Worm (Caenorhabditis elegans): ENCODE data around the gene hach-1.

The hach-1 gene

ce11 chrIII:5594350-5594749 is 39.1 kb downstream of the hach-1 start (continued):
- TF ChIP-seq arid-1 (GFP tag; conservative IDR thresholded peaks at IDR 0.05) = 0 out of 2 replicates have a peak, but pooled peaks have one; percentile 26
- peak; percentile 43 for TF ChIP-seq nhr-28 (tag; optimal IDR thresholded peaks at IDR 0.05)
- peak; percentile 62 for TF ChIP-seq mes-2 (tag; optimal IDR thresholded peaks at IDR 0.05; ENCODE audit: poor library complexity, severe bottlenecking)

- TF ChIP-seq zip-11 (GFP tag; IDR thresholded peaks at IDR 0.05) (no peak), ZK337.2 (GFP tag; IDR thresholded peaks at IDR 0.05) (no peak), madf-5 (GFP tag; IDR thresholded peaks at IDR 0.05) (no peak), aha-1 (tag) (peak; percentile 81), ztf-7 (tag; optimal IDR thresholded peaks at IDR 0.05) (no peak), nhr-237 (tag; optimal IDR thresholded peaks at IDR 0.05) (no peak), daf-12 (tag; optimal IDR thresholded peaks at IDR 0.05) (no peak), unc-130 (GFP tag; optimal IDR thresholded peaks at IDR 0.05) (no peak), nhr-42 (GFP tag; IDR thresholded peaks at IDR 0.05) (no peak), lim-7 (GFP tag; IDR thresholded peaks at IDR 0.05) (no peak), lin-38 (GFP tag; IDR thresholded peaks at IDR 0.05) (no peak), nhr-111 (GFP tag; optimal IDR thresholded peaks at IDR 0.05) (no peak), lin-29 (GFP tag; IDR thresholded peaks at IDR 0.05) (no peak), dve-1 (tag; optimal IDR thresholded peaks at IDR 0.05; ENCODE audit: insufficient read depth) (peak; percentile 9), Y5F2A.4 (GFP tag; optimal IDR thresholded peaks at IDR 0.05) (no peak)
Measured at ce11 chrIII:5595445-5595844, 40.2 kb downstream of the hach-1 start, which contains the start of gene ced-6. TSS of gene ced-6 (plus strand) at chrIII:5595771.

- TF ChIP-seq ztf-7 (tag; optimal IDR thresholded peaks at IDR 0.05) (no peak), daf-12 (tag; optimal IDR thresholded peaks at IDR 0.05) (no peak), mep-1 (tag; optimal IDR thresholded peaks at IDR 0.05) (peak; percentile 12), nhr-28 (tag; optimal IDR thresholded peaks at IDR 0.05) (no peak), nhr-77 (tag; optimal IDR thresholded peaks at IDR 0.05) (no peak), zag-1 (tag; optimal IDR thresholded peaks at IDR 0.05) (no peak)
Measured at ce11 chrIII:5599958-5600357, 44.7 kb downstream of the hach-1 start, which contains the start of gene wdr-37. TSS of gene wdr-37 (minus strand) at chrIII:5600058.

ce11 chrIII:5601999-5602398 is 46.7 kb downstream of the hach-1 start:
- TF ChIP-seq duxl-1 (tag; optimal IDR thresholded peaks at IDR 0.05; ENCODE audit: poor library complexity) = peak; percentile 91
- peak; percentile 36 for TF ChIP-seq jun-1 (tag; optimal IDR thresholded peaks at IDR 0.05)
- no peak for TF ChIP-seq egl-27 (tag; optimal IDR thresholded peaks at IDR 0.05)
- TF ChIP-seq Y75B8A.6 (GFP tag; IDR thresholded peaks at IDR 0.05) = 0 out of 2 replicates have a peak, but pooled peaks have one; percentile 56
- TF ChIP-seq mep-1 (tag; optimal IDR thresholded peaks at IDR 0.05) = peak; percentile 86
- TF ChIP-seq pqm-1 (tag; optimal IDR thresholded peaks at IDR 0.05) = no peak
- TF ChIP-seq zfp-3 (GFP tag; conservative IDR thresholded peaks at IDR 0.05) = 0 out of 2 replicates have a peak, but pooled peaks have one; percentile 62
- TF ChIP-seq skn-1 (tag; optimal IDR thresholded peaks at IDR 0.05) = no peak
- peak; percentile 54 for TF ChIP-seq dpl-1 (GFP tag; optimal IDR thresholded peaks at IDR 0.05)
- TF ChIP-seq hlh-30 (tag; optimal IDR thresholded peaks at IDR 0.05; ENCODE audit: insufficient read depth) = peak; percentile 37
- peak; percentile 31 for TF ChIP-seq F37D6.2 (tag; optimal IDR thresholded peaks at IDR 0.05)
- TF ChIP-seq nhr-48 (tag; optimal IDR thresholded peaks at IDR 0.05) = peak; percentile 42
- peak; percentile 75; the same call in 1 of the 2 replicates for TF ChIP-seq mdt-29 (GFP tag; IDR thresholded peaks at IDR 0.05)
- TF ChIP-seq cey-2 (tag; optimal IDR thresholded peaks at IDR 0.05; ENCODE audit: borderline replicate concordance, insufficient read depth) = no peak
- TF ChIP-seq spr-1 (tag; optimal IDR thresholded peaks at IDR 0.05) = peak; percentile 37
- TF ChIP-seq hmg-1.1 (GFP tag; IDR thresholded peaks at IDR 0.05) = peak; percentile 81
- TF ChIP-seq aly-2 (tag; optimal IDR thresholded peaks at IDR 0.05) = peak; percentile 34
- no peak for TF ChIP-seq ZK546.5 (tag; optimal IDR thresholded peaks at IDR 0.05)
- TF ChIP-seq nhr-41 (GFP tag; IDR thresholded peaks at IDR 0.05) = peak; percentile 73; the same call in 1 of the 2 replicates
- TF ChIP-seq nhr-25 (tag; optimal IDR thresholded peaks at IDR 0.05; ENCODE audit: borderline replicate concordance, insufficient read depth) = peak; percentile 64
- TF ChIP-seq fos-1 (tag; optimal IDR thresholded peaks at IDR 0.05) = no peak
- peak; percentile 72 to 83; a peak in 3 of 4 replicates for TF ChIP-seq madf-5 (GFP tag; IDR thresholded peaks at IDR 0.05)
- TF ChIP-seq F26F4.8 (GFP tag; conservative IDR thresholded peaks at IDR 0.05) = peak; percentile 87
- TF ChIP-seq nhr-10 (tag; optimal IDR thresholded peaks at IDR 0.05) = no peak
- TF ChIP-seq nhr-42 (GFP tag; IDR thresholded peaks at IDR 0.05) = peak; percentile 88
- TF ChIP-seq T20F7.1 (GFP tag; optimal IDR thresholded peaks at IDR 0.05) = no peak
- TF ChIP-seq set-16 (GFP tag; IDR thresholded peaks at IDR 0.05) = peak; percentile 35; the same call in 1 of the 2 replicates
- no peak for TF ChIP-seq attf-4 (tag; optimal IDR thresholded peaks at IDR 0.05)

All from whole organism, L4 larva.